In the genomic region with DNA sequence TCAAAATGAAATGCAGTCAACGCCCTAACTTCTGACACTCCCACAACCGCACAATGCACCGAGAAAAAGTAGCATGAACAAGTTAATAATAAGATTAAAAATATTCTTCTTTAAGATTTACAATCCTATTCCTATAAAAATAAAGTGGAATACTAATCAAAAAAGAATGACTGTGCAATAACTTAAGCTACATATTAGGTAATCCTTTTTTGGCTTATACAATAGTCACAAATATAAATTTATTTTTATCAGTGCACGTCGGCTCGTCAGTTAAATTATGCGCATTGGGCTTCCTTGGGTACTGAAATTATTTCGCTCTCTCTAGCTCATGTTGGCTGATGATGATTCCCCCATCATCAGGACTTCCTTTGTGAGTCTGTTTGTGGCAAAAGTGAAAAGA, we compare ENCODE assay signal across 4 fruit fly cellular contexts.
TF ChIP-seq lines count a peak whose summit lies in the region.

No protein-coding gene starts in this region.

- no peak for TF ChIP-seq CTCF in whole organism, embryonic (GFP tag; optimal IDR thresholded peaks at IDR 0.05; lab: Kevin White, UChicago)

TF ChIP-seq in whole organism, embryonic, 481 proteins besides CTCF, POLR2A, EP300 and RAD21 (continues in another document):
- peak in 1 of 2 experiments; percentile 38 for TF ChIP-seq Hr51 (GFP tag; optimal IDR thresholded peaks at IDR 0.05; lab: Kevin White, UChicago)
- peak; percentile 8 for TF ChIP-seq CG10267 (tag; optimal IDR thresholded peaks at IDR 0.05; lab: Kevin White, UChicago)
- TF ChIP-seq Ets65A (GFP tag; lab: Kevin White, UChicago): peak; percentile 86
- TF ChIP-seq CG1792 (GFP tag; optimal IDR thresholded peaks at IDR 0.05; lab: Kevin White, UChicago): no peak
- peak; percentile 29 for TF ChIP-seq CG2712 (tag; optimal IDR thresholded peaks at IDR 0.05; lab: Kevin White, UChicago)
- TF ChIP-seq unpg (GFP tag; optimal IDR thresholded peaks at IDR 0.05; lab: Kevin White, UChicago): peak; percentile 9
- TF ChIP-seq phol (tag; optimal IDR thresholded peaks at IDR 0.05; lab: Kevin White, UChicago): peak; percentile 16
- no peak for TF ChIP-seq CG8765 (GFP tag; IDR thresholded peaks at IDR 0.05; lab: Robert Waterston, UW)
- TF ChIP-seq bsh (GFP tag; optimal IDR thresholded peaks at IDR 0.05; lab: Kevin White, UChicago): peak in 1 of 2 experiments; percentile 30
- TF ChIP-seq kah (GFP tag; optimal IDR thresholded peaks at IDR 0.05; lab: Kevin White, UChicago): no peak
- 0 out of 3 replicates have a peak, but pooled peaks have one; percentile 33 for TF ChIP-seq row (GFP tag; IDR thresholded peaks at IDR 0.05; lab: Robert Waterston, UW)
- 0 out of 3 replicates have a peak, but pooled peaks have one; percentile 8 for TF ChIP-seq CG11695 (GFP tag; IDR thresholded peaks at IDR 0.05; lab: Robert Waterston, UW)
- TF ChIP-seq zf30C (GFP tag; optimal IDR thresholded peaks at IDR 0.05; lab: Kevin White, UChicago): peak; percentile 6
- TF ChIP-seq CG32532 (GFP tag; IDR thresholded peaks at IDR 0.05; lab: Robert Waterston, UW): no peak
- 0 out of 2 replicates have a peak, but pooled peaks have one; percentile 35 for TF ChIP-seq Xrp1 (GFP tag; IDR thresholded peaks at IDR 0.05; lab: Robert Waterston, UW)
- peak; percentile 5 for TF ChIP-seq Sox102F (GFP tag; optimal IDR thresholded peaks at IDR 0.05; lab: Kevin White, UChicago)
- TF ChIP-seq CG9932 (GFP tag; IDR thresholded peaks at IDR 0.05; lab: Robert Waterston, UW): no peak
- no peak for TF ChIP-seq CG17328 (GFP tag; IDR thresholded peaks at IDR 0.05; lab: Robert Waterston, UW)
- TF ChIP-seq CG18262 (tag; optimal IDR thresholded peaks at IDR 0.05; lab: Kevin White, UChicago): no peak
- peak; percentile 51 for TF ChIP-seq CG11504 (tag; optimal IDR thresholded peaks at IDR 0.05; lab: Kevin White, UChicago)
- no peak for TF ChIP-seq CG18011 (GFP tag; optimal IDR thresholded peaks at IDR 0.05; lab: Kevin White, UChicago)

TF ChIP-seq in whole organism, prepupa, 60 proteins besides CTCF, POLR2A, EP300 and RAD21 (continues in another document):
- no peak for TF ChIP-seq CG11294 (GFP tag; IDR thresholded peaks at IDR 0.05; lab: Robert Waterston, UW)
- peak; percentile 66 for TF ChIP-seq svp (GFP tag; lab: Kevin White, UChicago)
- no peak for TF ChIP-seq CG6854 (GFP tag; optimal IDR thresholded peaks at IDR 0.05; lab: Kevin White, UChicago)
- TF ChIP-seq CG32006 (GFP tag; optimal IDR thresholded peaks at IDR 0.05; lab: Kevin White, UChicago): peak; percentile 18
- TF ChIP-seq fd85E (GFP tag; optimal IDR thresholded peaks at IDR 0.05; lab: Kevin White, UChicago): no peak
- no peak for TF ChIP-seq achi (GFP tag; optimal IDR thresholded peaks at IDR 0.05; lab: Kevin White, UChicago)
- TF ChIP-seq CG34406 (GFP tag; optimal IDR thresholded peaks at IDR 0.05; lab: Kevin White, UChicago): no peak
- TF ChIP-seq spab (GFP tag; optimal IDR thresholded peaks at IDR 0.05; lab: Kevin White, UChicago): no peak
- no peak for TF ChIP-seq salr (GFP tag; optimal IDR thresholded peaks at IDR 0.05; lab: Kevin White, UChicago)
- TF ChIP-seq acj6 (GFP tag; optimal IDR thresholded peaks at IDR 0.05; lab: Kevin White, UChicago): no peak
- TF ChIP-seq CG15336 (GFP tag; IDR thresholded peaks at IDR 0.05; lab: Robert Waterston, UW): no peak
- TF ChIP-seq Sox14 (GFP tag; optimal IDR thresholded peaks at IDR 0.05; lab: Kevin White, UChicago): no peak
- no peak for TF ChIP-seq Eip93F (GFP tag; optimal IDR thresholded peaks at IDR 0.05; lab: Kevin White, UChicago)
- no peak for TF ChIP-seq Hr4 (GFP tag; optimal IDR thresholded peaks at IDR 0.05; lab: Kevin White, UChicago)
- no peak for TF ChIP-seq Eip75B (GFP tag; optimal IDR thresholded peaks at IDR 0.05; lab: Kevin White, UChicago)
- TF ChIP-seq CG7368 (GFP tag; optimal IDR thresholded peaks at IDR 0.05; lab: Kevin White, UChicago): no peak
- TF ChIP-seq cyc (GFP tag; optimal IDR thresholded peaks at IDR 0.05; lab: Kevin White, UChicago): no peak
- TF ChIP-seq Met (GFP tag; optimal IDR thresholded peaks at IDR 0.05; lab: Kevin White, UChicago): peak; percentile 37
- TF ChIP-seq lz (GFP tag; optimal IDR thresholded peaks at IDR 0.05; lab: Kevin White, UChicago): peak; percentile 0
- no peak for TF ChIP-seq pdm3 (GFP tag; optimal IDR thresholded peaks at IDR 0.05; lab: Kevin White, UChicago)
- TF ChIP-seq ss (GFP tag; optimal IDR thresholded peaks at IDR 0.05; lab: Kevin White, UChicago): no peak
- peak; percentile 16 for TF ChIP-seq CG31627 (GFP tag; optimal IDR thresholded peaks at IDR 0.05; lab: Kevin White, UChicago)
- peak; percentile 5 for TF ChIP-seq CG10669 (GFP tag; optimal IDR thresholded peaks at IDR 0.05; lab: Kevin White, UChicago)
- TF ChIP-seq Blimp-1 (GFP tag; optimal IDR thresholded peaks at IDR 0.05; lab: Kevin White, UChicago): no peak

TF ChIP-seq in whole organism, pupa, 21 proteins besides CTCF, POLR2A, EP300 and RAD21:
- TF ChIP-seq CG14655 (GFP tag; optimal IDR thresholded peaks at IDR 0.05; lab: Kevin White, UChicago): no peak
- no peak for TF ChIP-seq Pif1B (GFP tag; optimal IDR thresholded peaks at IDR 0.05; lab: Kevin White, UChicago)
- no peak for TF ChIP-seq CG10348 (GFP tag; IDR thresholded peaks at IDR 0.05; lab: Robert Waterston, UW)
- no peak for TF ChIP-seq D1 (tag; optimal IDR thresholded peaks at IDR 0.05; lab: Kevin White, UChicago)
- no peak for TF ChIP-seq CG15710 (tag; optimal IDR thresholded peaks at IDR 0.05; lab: Kevin White, UChicago)
- TF ChIP-seq CG9948 (tag; optimal IDR thresholded peaks at IDR 0.05; lab: Kevin White, UChicago): peak; percentile 0
- TF ChIP-seq CG8159 (tag; optimal IDR thresholded peaks at IDR 0.05; lab: Kevin White, UChicago): peak; percentile 56
- peak; percentile 3 for TF ChIP-seq CG17806 (tag; optimal IDR thresholded peaks at IDR 0.05; lab: Kevin White, UChicago)

TF ChIP-seq in whole organism, wandering third instar larva, 38 proteins besides CTCF, POLR2A, EP300 and RAD21:
- TF ChIP-seq CG32264 (GFP tag; optimal IDR thresholded peaks at IDR 0.05; lab: Kevin White, UChicago) (no peak), HLH106 (tag; optimal IDR thresholded peaks at IDR 0.05; lab: Kevin White, UChicago) (peak; percentile 42), Dfd (GFP tag; optimal IDR thresholded peaks at IDR 0.05; lab: Kevin White, UChicago) (no peak), OdsH (GFP tag; optimal IDR thresholded peaks at IDR 0.05; lab: Kevin White, UChicago) (no peak), ey (GFP tag; optimal IDR thresholded peaks at IDR 0.05; lab: Kevin White, UChicago) (peak; percentile 37), jim (GFP tag; optimal IDR thresholded peaks at IDR 0.05; lab: Kevin White, UChicago) (no peak), sv (GFP tag; optimal IDR thresholded peaks at IDR 0.05; lab: Kevin White, UChicago) (no peak), Hr83 (GFP tag; optimal IDR thresholded peaks at IDR 0.05; lab: Kevin White, UChicago; ENCODE audit: poor library complexity, severe bottlenecking) (no peak), tai (GFP tag; optimal IDR thresholded peaks at IDR 0.05; lab: Kevin White, UChicago) (no peak), CrebA (GFP tag; optimal IDR thresholded peaks at IDR 0.05; lab: Kevin White, UChicago; ENCODE audit: borderline replicate concordance) (no peak), dmrt93B (GFP tag; optimal IDR thresholded peaks at IDR 0.05; lab: Kevin White, UChicago) (no peak), h (GFP tag; optimal IDR thresholded peaks at IDR 0.05; lab: Kevin White, UChicago) (peak; percentile 45), dl (GFP tag; optimal IDR thresholded peaks at IDR 0.05; lab: Kevin White, UChicago; ENCODE audit: insufficient read depth in 1 of 2, partially characterized antibody in 2 of 2) (no peak), Vsx2 (GFP tag; optimal IDR thresholded peaks at IDR 0.05; lab: Kevin White, UChicago; ENCODE audit: partially characterized antibody) (no peak), Myc (optimal IDR thresholded peaks at IDR 0.05; lab: Kevin White, UChicago) (no peak), Jra (GFP tag; optimal IDR thresholded peaks at IDR 0.05; lab: Kevin White, UChicago) (no peak), Hr78 (GFP tag; optimal IDR thresholded peaks at IDR 0.05; lab: Kevin White, UChicago) (no peak), Hnf4 (GFP tag; optimal IDR thresholded peaks at IDR 0.05; lab: Kevin White, UChicago) (no peak), N (GFP tag; optimal IDR thresholded peaks at IDR 0.05; lab: Kevin White, UChicago) (no peak), GATAd (GFP tag; optimal IDR thresholded peaks at IDR 0.05; lab: Kevin White, UChicago) (no peak), usp (GFP tag; optimal IDR thresholded peaks at IDR 0.05; lab: Kevin White, UChicago) (no peak), lola (GFP tag; optimal IDR thresholded peaks at IDR 0.05; lab: Kevin White, UChicago) (no peak), foxo (GFP tag; optimal IDR thresholded peaks at IDR 0.05; lab: Kevin White, UChicago) (peak in 1 of 2 experiments; percentile 40), CG9705 (GFP tag; optimal IDR thresholded peaks at IDR 0.05; lab: Kevin White, UChicago) (no peak), rgr (GFP tag; optimal IDR thresholded peaks at IDR 0.05; lab: Kevin White, UChicago) (no peak), Sp1 (GFP tag; optimal IDR thresholded peaks at IDR 0.05; lab: Kevin White, UChicago) (peak; percentile 28), br (GFP tag; optimal IDR thresholded peaks at IDR 0.05; lab: Kevin White, UChicago) (no peak), Mio (GFP tag; optimal IDR thresholded peaks at IDR 0.05; lab: Kevin White, UChicago) (no peak), pan (optimal IDR thresholded peaks at IDR 0.05; lab: Kevin White, UChicago) (no peak), brk (GFP tag; optimal IDR thresholded peaks at IDR 0.05; lab: Kevin White, UChicago) (no peak), fru (GFP tag; optimal IDR thresholded peaks at IDR 0.05; lab: Kevin White, UChicago) (peak; percentile 48), Rel (GFP tag; optimal IDR thresholded peaks at IDR 0.05; lab: Kevin White, UChicago) (no peak), Rel (tag; optimal IDR thresholded peaks at IDR 0.05; lab: Kevin White, UChicago) (no peak), Dif (GFP tag; optimal IDR thresholded peaks at IDR 0.05; lab: Kevin White, UChicago; ENCODE audit: partially characterized antibody) (no peak), psq (GFP tag; optimal IDR thresholded peaks at IDR 0.05; lab: Kevin White, UChicago) (peak; percentile 14), dsf (GFP tag; optimal IDR thresholded peaks at IDR 0.05; lab: Kevin White, UChicago; ENCODE audit: borderline replicate concordance) (no peak), Abd-B (GFP tag; optimal IDR thresholded peaks at IDR 0.05; lab: Kevin White, UChicago) (no peak), woc (GFP tag; optimal IDR thresholded peaks at IDR 0.05; lab: Kevin White, UChicago) (no peak), sage (GFP tag; optimal IDR thresholded peaks at IDR 0.05; lab: Kevin White, UChicago) (no peak)
TF ChIP-seq in whole organism, wandering third instar larva: peak in this region for 7.
